Worm (Caenorhabditis elegans) whole organism, early embryonic: ENCODE data around the gene C01G12.5.

Experiments used
- ama-1 ChIP-seq: fragments of 150-350 bp; optimal IDR thresholded peaks from 2 replicates; lab custom pipeline; 2014
- ceh-13 ChIP-seq: fragments of 200-800 bp; sonication (Bioruptor generic); optimal IDR thresholded peaks from 2 replicates; lab custom pipeline; 2018; ENCODE audit warnings: mild to moderate bottlenecking, missing genetic modification characterization, missing compliant biosample characterization
- ceh-36 ChIP-seq: sonication (generic microtip); optimal IDR thresholded peaks from 2 replicates; lab custom pipeline; 2016; ENCODE audit warnings: missing genetic modification characterization, inconsistent platforms, missing compliant biosample characterization
- flt-1 ChIP-seq: fragments of 200-800 bp; sonication (Bioruptor generic); IDR thresholded peaks from 2 replicates; pipeline ENCODE4 v1.3.6; 2022; ENCODE audit warnings: missing genetic modification characterization, missing compliant biosample characterization
- hnd-1 ChIP-seq: sonication (generic microtip); optimal IDR thresholded peaks from 2 replicates; lab custom pipeline; 2016; ENCODE audit warnings: missing genetic modification characterization, missing compliant biosample characterization
- pes-1 ChIP-seq: fragments of 200-800 bp; sonication (Bioruptor generic); IDR thresholded peaks from 2 replicates; pipeline ENCODE4 v1.3.6; 2022; ENCODE audit warnings: missing genetic modification reagents, missing genetic modification characterization, missing compliant biosample characterization
- tra-4 ChIP-seq: sonication (generic microtip); optimal IDR thresholded peaks from 2 replicates; lab custom pipeline; 2017; ENCODE audit warnings: missing genetic modification characterization, missing compliant biosample characterization

- TF ChIP-seq ceh-36 (tag; lab: Kevin White, UChicago) (no peak), pes-1 (GFP tag; lab: Robert Waterston, UW) (no peak), hnd-1 (tag; lab: Kevin White, UChicago) (no peak), tra-4 (tag; lab: Kevin White, UChicago) (no peak), ama-1 (lab: Kevin White, UChicago) (no peak), flt-1 (GFP tag; lab: Robert Waterston, UW) (no peak), ceh-13 (GFP tag; lab: Kevin White, UChicago) (no peak)
These were observed 45.5 kb upstream of the C01G12.5 start, which contains the start of gene C38C6.3 for ce11 chrII:14632823-14633222.
